Worm (Caenorhabditis elegans) whole organism, young adult: ENCODE data around the gene rocf-1.

Source experiments
- F22D6.2 ChIP-seq: sonication (generic microtip); optimal IDR thresholded peaks from 2 replicates; lab custom pipeline; 2016; ENCODE audit warnings: mild to moderate bottlenecking, missing genetic modification characterization, missing compliant biosample characterization
- F23B12.7 ChIP-seq: sonication (generic microtip); optimal IDR thresholded peaks from 2 replicates; lab custom pipeline; 2017; ENCODE audit warnings: missing genetic modification characterization, mild to moderate bottlenecking, missing compliant biosample characterization, antibody characterized with exemption, moderate library complexity; ENCODE audit not compliant: insufficient read depth
- F52B5.7 ChIP-seq: sonication (generic microtip); optimal IDR thresholded peaks from 2 replicates; lab custom pipeline; 2016; ENCODE audit warnings: mild to moderate bottlenecking, missing genetic modification characterization, missing compliant biosample characterization
- F57A8.1 ChIP-seq: fragments of 200-800 bp; sonication (Bioruptor generic); optimal IDR thresholded peaks from 2 replicates; lab custom pipeline; 2018; ENCODE audit warnings: mild to moderate bottlenecking, missing genetic modification characterization, moderate library complexity, missing compliant biosample characterization
- F57C9.4 ChIP-seq: sonication (generic microtip); optimal IDR thresholded peaks from 2 replicates; lab custom pipeline; 2017; ENCODE audit warnings: mild to moderate bottlenecking, missing genetic modification characterization, missing compliant biosample characterization
- ama-1 ChIP-seq, 3 experiments: fragments of 150-350 bp in 1 of 3; sonication (generic microtip) in 2 of 3; optimal IDR thresholded peaks; 2 replicates each; lab custom pipeline; 2014 to 2018; ENCODE audit warnings: missing biosample characterization in 2 of 3, missing genetic modification characterization in 2 of 3, missing genetic modification reagents in 2 of 3
- aptf-3 ChIP-seq: fragments of 200-800 bp; sonication (Bioruptor generic); IDR thresholded peaks from 2 replicates; pipeline ENCODE4 v1.3.6; 2022; ENCODE audit warnings: missing genetic modification characterization, missing compliant biosample characterization
- ccch-3 ChIP-seq: fragments of 200-800 bp; sonication (Bioruptor generic); optimal IDR thresholded peaks from 2 replicates; lab custom pipeline; 2018; ENCODE audit warnings: mild to moderate bottlenecking, missing genetic modification characterization, missing compliant biosample characterization
- ceh-100 ChIP-seq: fragments of 200-800 bp; sonication (Bioruptor generic); IDR thresholded peaks from 2 replicates; pipeline ENCODE4 v1.3.6; 2022; ENCODE audit warnings: missing genetic modification reagents, missing genetic modification characterization, missing compliant biosample characterization
- ceh-79 ChIP-seq: sonication (generic microtip); optimal IDR thresholded peaks from 2 replicates; lab custom pipeline; 2017; ENCODE audit warnings: mild to moderate bottlenecking, missing genetic modification characterization, missing compliant biosample characterization
- efl-1 ChIP-seq: fragments of 150-350 bp; optimal IDR thresholded peaks from 2 replicates; lab custom pipeline; 2014; ENCODE audit warnings: missing biosample characterization, missing genetic modification reagents, missing genetic modification characterization
- ets-4 ChIP-seq: fragments of 200-800 bp; sonication (Bioruptor generic); optimal IDR thresholded peaks from 2 replicates; lab custom pipeline; 2018; ENCODE audit warnings: mild to moderate bottlenecking, missing genetic modification characterization, missing compliant biosample characterization
- fkh-3 ChIP-seq: sonication (generic microtip); optimal IDR thresholded peaks from 2 replicates; lab custom pipeline; 2016; ENCODE audit warnings: mild to moderate bottlenecking, missing genetic modification characterization, missing compliant biosample characterization
- hlh-12 ChIP-seq: sonication (generic microtip); optimal IDR thresholded peaks from 2 replicates; lab custom pipeline; 2016; ENCODE audit warnings: missing genetic modification characterization, missing compliant biosample characterization
- hmg-1.2 ChIP-seq: fragments of 200-800 bp; sonication (Bioruptor generic); IDR thresholded peaks from 2 replicates; pipeline ENCODE4 v1.3.6; 2022; ENCODE audit warnings: missing genetic modification reagents, missing genetic modification characterization, missing compliant biosample characterization
- let-526 ChIP-seq: fragments of 200-800 bp; sonication (Bioruptor generic); IDR thresholded peaks from 2 replicates; pipeline ENCODE4 v1.3.6; 2022; ENCODE audit warnings: missing genetic modification reagents, missing genetic modification characterization, missing compliant biosample characterization
- lin-54 ChIP-seq: fragments of 200-800 bp; sonication (Bioruptor generic); optimal IDR thresholded peaks from 2 replicates; lab custom pipeline; 2018; ENCODE audit warnings: mild to moderate bottlenecking, missing genetic modification characterization, missing compliant biosample characterization
- lir-1 ChIP-seq: fragments of 200-800 bp; sonication (Bioruptor generic); conservative IDR thresholded peaks from 2 replicates; pipeline ENCODE4 v1.3.6; 2022; ENCODE audit warnings: missing genetic modification reagents, missing genetic modification characterization, missing compliant biosample characterization
- madf-10 ChIP-seq: sonication (generic microtip); optimal IDR thresholded peaks from 2 replicates; lab custom pipeline; 2016; ENCODE audit warnings: mild to moderate bottlenecking, missing genetic modification characterization, missing compliant biosample characterization
- madf-3 ChIP-seq: fragments of 200-800 bp; sonication (Bioruptor generic); IDR thresholded peaks from 2 replicates; pipeline ENCODE4 v1.3.6; 2022; ENCODE audit warnings: missing genetic modification reagents, missing genetic modification characterization, missing compliant biosample characterization
- madf-6 ChIP-seq: fragments of 200-800 bp; sonication (Bioruptor generic); IDR thresholded peaks from 2 replicates; pipeline ENCODE4 v1.3.6; 2022; ENCODE audit warnings: missing genetic modification reagents, missing genetic modification characterization, missing compliant biosample characterization
- mxl-1 ChIP-seq: sonication (generic microtip); optimal IDR thresholded peaks from 2 replicates; lab custom pipeline; 2016; ENCODE audit warnings: missing genetic modification characterization, missing compliant biosample characterization
- repo-1 ChIP-seq: sonication (generic microtip); optimal IDR thresholded peaks from 2 replicates; lab custom pipeline; 2017; ENCODE audit warnings: mild to moderate bottlenecking, missing genetic modification characterization, missing compliant biosample characterization
- rpc-1 ChIP-seq, 2 experiments: fragments of 150-350 bp in 1 of 2; sonication (generic microtip) in 1 of 2; optimal IDR thresholded peaks; 2 replicates each; lab custom pipeline; 2014 to 2018; ENCODE audit warnings: missing biosample characterization in 1 of 2, missing genetic modification characterization in 1 of 2, missing genetic modification reagents in 1 of 2, missing genotype in 1 of 2
- sea-2 ChIP-seq: fragments of 200-800 bp; sonication (Bioruptor generic); IDR thresholded peaks from 2 replicates; pipeline ENCODE4 v1.3.6; 2022; ENCODE audit warnings: missing genetic modification characterization, missing compliant biosample characterization
- snpc-3.4 ChIP-seq: sonication (generic microtip); optimal IDR thresholded peaks from 2 replicates; lab custom pipeline; 2017; ENCODE audit warnings: missing genetic modification characterization, mild to moderate bottlenecking, missing compliant biosample characterization, antibody characterized with exemption, moderate library complexity, missing genotype, missing genetic modification reagents
- tbx-9 ChIP-seq: sonication (generic microtip); optimal IDR thresholded peaks from 2 replicates; lab custom pipeline; 2016; ENCODE audit warnings: borderline replicate concordance, missing genetic modification characterization, inconsistent platforms, missing compliant biosample characterization
- xnd-1 ChIP-seq: sonication (generic microtip); optimal IDR thresholded peaks from 2 replicates; lab custom pipeline; 2016; ENCODE audit warnings: missing genotype, missing genetic modification reagents, missing genetic modification characterization, missing compliant biosample characterization

The rocf-1 gene

DNA sequence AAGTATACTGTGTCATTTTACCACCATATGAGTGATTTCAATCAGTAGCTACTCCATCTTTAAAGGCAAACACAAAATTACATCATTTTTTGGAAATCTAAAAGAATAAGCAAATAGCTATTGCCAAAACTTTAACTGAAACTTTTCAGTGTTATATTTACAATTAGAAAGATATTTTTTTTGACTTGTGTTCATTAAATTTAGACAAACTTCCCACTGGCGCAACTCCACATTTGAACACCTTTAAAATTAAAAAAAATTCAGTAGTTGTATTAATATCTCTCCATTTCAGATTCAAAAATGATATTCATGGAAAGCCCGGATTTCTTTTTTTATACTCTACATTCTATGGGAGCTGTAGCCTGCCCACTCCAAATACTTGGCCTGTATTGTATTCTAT is 50.5 kb downstream of the rocf-1 start, which contains the start of gene srh-264:
Gene srh-264 (plus strand): TSS at position 301 of the 400 bp plus-strand sequence.
- TF ChIP-seq snpc-3.4 (tag; lab: Kevin White, UChicago) = no peak
- no peak for TF ChIP-seq F57C9.4
- TF ChIP-seq repo-1 = no peak
- no peak for TF ChIP-seq lir-1 (GFP tag; lab: Robert Waterston, UW)
- TF ChIP-seq rpc-1 (optimal IDR thresholded peaks at IDR 0.05; lab: Kevin White, UChicago) = no peak
- no peak for TF ChIP-seq rpc-1 (tag; optimal IDR thresholded peaks at IDR 0.05; lab: Kevin White, UChicago)
- no peak for TF ChIP-seq ccch-3 (GFP tag; lab: Kevin White, UChicago)
- TF ChIP-seq F23B12.7 (tag; lab: Kevin White, UChicago) = no peak
- no peak for TF ChIP-seq ama-1 (optimal IDR thresholded peaks at IDR 0.05; lab: Kevin White, UChicago)
- no peak for TF ChIP-seq ama-1 (GFP tag; optimal IDR thresholded peaks at IDR 0.05; lab: Kevin White, UChicago)
- TF ChIP-seq F52B5.7 = no peak
- TF ChIP-seq fkh-3 (tag; lab: Kevin White, UChicago) = no peak
- TF ChIP-seq mxl-1 (tag; lab: Kevin White, UChicago) = no peak
- TF ChIP-seq madf-6 (GFP tag; lab: Robert Waterston, UW) = no peak
- TF ChIP-seq lin-54 (GFP tag; lab: Kevin White, UChicago) = no peak
- no peak for TF ChIP-seq hmg-1.2 (GFP tag; lab: Robert Waterston, UW)

DNA sequence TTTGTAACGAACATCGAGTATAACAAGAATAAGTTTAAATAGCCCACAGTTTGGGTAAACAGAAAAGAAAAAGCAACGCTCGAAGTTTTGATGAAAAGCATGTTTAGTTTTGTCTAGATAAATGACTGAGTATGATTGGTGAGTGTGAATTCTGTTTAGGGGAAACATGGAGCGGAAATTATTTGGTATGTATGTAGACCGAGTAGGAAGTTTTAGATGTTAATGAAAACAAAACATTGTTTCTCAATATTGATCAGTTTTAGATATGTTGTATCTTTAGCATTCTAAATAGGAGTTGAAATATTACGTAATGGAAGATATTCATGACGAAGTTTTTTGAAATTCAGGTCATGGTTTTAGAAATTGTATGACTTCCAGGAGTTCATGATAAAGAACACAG is 51.7 kb downstream of the rocf-1 start, which contains the start of gene srbc-63:
Gene srbc-63 (minus strand): TSS at position 101 of the 400 bp plus-strand sequence.
- TF ChIP-seq madf-10 (tag; lab: Kevin White, UChicago) (no peak), let-526 (GFP tag; lab: Robert Waterston, UW) (no peak), ets-4 (GFP tag; lab: Kevin White, UChicago) (no peak), F57A8.1 (GFP tag; lab: Kevin White, UChicago) (no peak), sea-2 (no peak), F22D6.2 (tag; lab: Kevin White, UChicago) (no peak), aptf-3 (GFP tag; lab: Robert Waterston, UW) (no peak), ceh-79 (tag; lab: Kevin White, UChicago) (no peak), efl-1 (GFP tag; lab: Kevin White, UChicago) (no peak), tbx-9 (no peak), xnd-1 (tag; lab: Kevin White, UChicago) (no peak), hlh-12 (tag; lab: Kevin White, UChicago) (no peak), madf-3 (no peak), ceh-100 (no peak)
